Worm (Caenorhabditis elegans) whole organism, midembryonic: ENCODE results near the gene M02E1.3.
"Not testable (repeated sequence)": the region's sequence is repeated elsewhere in the genome, so short reads cannot be mapped to it uniquely, and the experiment has no call there.

Source experiments
- cog-1 ChIP-seq: sonication (generic microtip); optimal IDR thresholded peaks from 2 replicates; lab custom pipeline; 2016; ENCODE audit warnings: missing genetic modification characterization, missing compliant biosample characterization
- flt-1 ChIP-seq: fragments of 200-800 bp; sonication (Bioruptor generic); IDR thresholded peaks from 2 replicates; pipeline ENCODE4 v1.3.6; 2022; ENCODE audit warnings: missing genetic modification characterization, missing compliant biosample characterization
- klf-2 ChIP-seq: fragments of 200-800 bp; sonication (Bioruptor generic); conservative IDR thresholded peaks from 2 replicates; pipeline ENCODE4 v1.3.6; 2022; ENCODE audit warnings: missing genetic modification reagents, missing genetic modification characterization, missing compliant biosample characterization
- med-1 ChIP-seq: sonication (generic microtip); optimal IDR thresholded peaks from 2 replicates; lab custom pipeline; 2017; ENCODE audit warnings: missing genetic modification characterization, mild to moderate bottlenecking, missing compliant biosample characterization, antibody characterized with exemption, missing genetic modification reagents; ENCODE audit not compliant: insufficient read depth
- tab-1 ChIP-seq: fragments of 200-800 bp; sonication (Bioruptor generic); IDR thresholded peaks from 2 replicates; pipeline ENCODE4 v1.3.6; 2022; ENCODE audit warnings: missing genetic modification characterization, missing compliant biosample characterization
- ztf-23 ChIP-seq: fragments of 200-800 bp; sonication (Bioruptor generic); IDR thresholded peaks from 2 replicates; pipeline ENCODE4 v1.3.6; 2022; ENCODE audit warnings: missing genetic modification reagents, missing genetic modification characterization, missing compliant biosample characterization
- ztf-29 ChIP-seq: fragments of 200-800 bp; sonication (Bioruptor generic); IDR thresholded peaks from 2 replicates; pipeline ENCODE4 v1.3.6; 2022; ENCODE audit warnings: missing genetic modification reagents, missing genetic modification characterization, missing compliant biosample characterization

ce11 chrX:322223-322622 lies at the start of gene M02E1.3:
- TF ChIP-seq ztf-29 (GFP tag; lab: Robert Waterston, UW); flt-1 (GFP tag; lab: Robert Waterston, UW); klf-2 (GFP tag; lab: Robert Waterston, UW); tab-1 (GFP tag; lab: Robert Waterston, UW); ztf-23 (GFP tag; lab: Robert Waterston, UW); cog-1 (tag; lab: Kevin White, UChicago); med-1 (GFP tag; lab: Kevin White, UChicago): not testable (repeated sequence)
